Worm (Caenorhabditis elegans) whole organism, young adult: ENCODE results near the gene F14D2.5.

Source experiments
- Y53G8AR.9 ChIP-seq: fragments of 200-800 bp; sonication (Bioruptor generic); conservative IDR thresholded peaks from 2 replicates; pipeline ENCODE4 v1.3.6; 2022; ENCODE audit warnings: missing genetic modification reagents, missing genetic modification characterization, missing compliant biosample characterization
- Y56A3A.18 ChIP-seq: fragments of 200-800 bp; sonication (Bioruptor generic); IDR thresholded peaks from 2 replicates; pipeline ENCODE4 v1.3.6; 2022; ENCODE audit warnings: missing genetic modification reagents, missing genetic modification characterization, missing compliant biosample characterization
- attf-3 ChIP-seq: fragments of 200-800 bp; sonication (Bioruptor generic); conservative IDR thresholded peaks from 2 replicates; pipeline ENCODE4 v1.3.6; 2022; ENCODE audit warnings: missing genetic modification reagents, missing genetic modification characterization, missing compliant biosample characterization
- cebp-1 ChIP-seq, 2 experiments: fragments of 200-800 bp in 1 of 2; sonication (Bioruptor generic) in 1 of 2; sonication (generic microtip) in 1 of 2; IDR thresholded peaks in 1 of 2; optimal IDR thresholded peaks in 1 of 2; 2 replicates each; pipeline versions ENCODE4 v1.3.6 to Lab custom; 2017 to 2022; ENCODE audit warnings: missing compliant biosample characterization in 2 of 2, missing genetic modification characterization in 2 of 2, mild to moderate bottlenecking in 1 of 2, missing genetic modification reagents in 1 of 2, moderate library complexity in 1 of 2
- dpl-1 ChIP-seq: fragments of 150-350 bp; optimal IDR thresholded peaks from 2 replicates; lab custom pipeline; 2014; ENCODE audit warnings: missing biosample characterization, missing genetic modification reagents, missing genetic modification characterization
- mes-4 ChIP-seq: sonication (generic microtip); optimal IDR thresholded peaks from 2 replicates; lab custom pipeline; 2016; ENCODE audit warnings: missing genotype, missing genetic modification characterization, missing compliant biosample characterization
- pha-4 ChIP-seq: fragments of 150-350 bp; sonication (generic microtip); optimal IDR thresholded peaks from 2 replicates; lab custom pipeline; 2014; ENCODE audit warnings: missing biosample characterization, missing genetic modification reagents, missing genetic modification characterization
- sdz-38 ChIP-seq: sonication (generic microtip); optimal IDR thresholded peaks from 2 replicates; lab custom pipeline; 2016; ENCODE audit warnings: missing genotype, missing genetic modification characterization, missing compliant biosample characterization
- snpc-4 ChIP-seq, 5 experiments: fragments of 150-350 bp in 1 of 5; sonication (generic microtip) in 4 of 5; optimal IDR thresholded peaks; 2 replicates each; lab custom pipeline; 2014 to 2018; ENCODE audit warnings: missing genetic modification characterization in 5 of 5, missing biosample characterization in 3 of 5, antibody characterized with exemption in 2 of 5, mild to moderate bottlenecking in 2 of 5, missing compliant biosample characterization in 2 of 5, missing genotype in 2 of 5, moderate library complexity in 2 of 5, missing genetic modification reagents in 1 of 5
- tlf-1 ChIP-seq: fragments of 200-800 bp; sonication (Bioruptor generic); optimal IDR thresholded peaks from 2 replicates; lab custom pipeline; 2018; ENCODE audit warnings: mild to moderate bottlenecking, missing genetic modification characterization, missing compliant biosample characterization
- zim-3 ChIP-seq: sonication (generic microtip); optimal IDR thresholded peaks from 2 replicates; lab custom pipeline; 2017; ENCODE audit warnings: mild to moderate bottlenecking, missing genetic modification characterization, moderate library complexity, missing compliant biosample characterization
- ztf-6 ChIP-seq: fragments of 200-800 bp; sonication (Bioruptor generic); IDR thresholded peaks from 2 replicates; pipeline ENCODE4 v1.3.6; 2022; ENCODE audit warnings: missing genetic modification reagents, missing genetic modification characterization, missing compliant biosample characterization

ce11 chrII:3375302-3375701 is 35.0 kb downstream of the F14D2.5 start:
- TF ChIP-seq dpl-1 (GFP tag; lab: Kevin White, UChicago) = no peak
- TF ChIP-seq attf-3 (GFP tag; lab: Robert Waterston, UW) = no peak
- TF ChIP-seq sdz-38 = no peak
- TF ChIP-seq mes-4 (tag; lab: Kevin White, UChicago) = no peak
- no peak for TF ChIP-seq Y56A3A.18 (GFP tag; lab: Robert Waterston, UW)
- TF ChIP-seq cebp-1 (GFP tag; IDR thresholded peaks at IDR 0.05; lab: Robert Waterston, UW) = no peak
- TF ChIP-seq cebp-1 (tag; optimal IDR thresholded peaks at IDR 0.05; lab: Kevin White, UChicago) = no peak
- TF ChIP-seq snpc-4 (GFP tag; optimal IDR thresholded peaks at IDR 0.05; lab: Kevin White, UChicago) = no peak
- TF ChIP-seq snpc-4 (tag; optimal IDR thresholded peaks at IDR 0.05; lab: Kevin White, UChicago) = no peak
- no peak for TF ChIP-seq ztf-6 (GFP tag; lab: Robert Waterston, UW)
- TF ChIP-seq Y53G8AR.9 (GFP tag; lab: Robert Waterston, UW) = no peak
- no peak for TF ChIP-seq zim-3 (tag; lab: Kevin White, UChicago)
- no peak for TF ChIP-seq tlf-1 (GFP tag; lab: Kevin White, UChicago)
- no peak for TF ChIP-seq pha-4 (tag; lab: Kevin White, UChicago)
